Fruit fly (Drosophila melanogaster): Measurements from ENCODE around the gene Josd.

- TF ChIP-seq h (optimal IDR thresholded peaks at IDR 0.05): no peak
- no peak for TF ChIP-seq psq (optimal IDR thresholded peaks at IDR 0.05)
- no peak for TF ChIP-seq Myc (optimal IDR thresholded peaks at IDR 0.05)
- TF ChIP-seq insv (optimal IDR thresholded peaks at IDR 0.05): no peak
Observed at dm6 chrX:6216650-6217049, 44.3 kb upstream of the Josd start.
